Worm (Caenorhabditis elegans) whole organism, L1 larva: ENCODE results near the gene srz-6.

Source experiments
- Y116A8C.19 ChIP-seq: sonication (generic microtip); optimal IDR thresholded peaks from 2 replicates; lab custom pipeline; 2016; ENCODE audit warnings: missing compliant biosample characterization, missing genetic modification characterization, borderline replicate concordance
- efl-1 ChIP-seq, 4 experiments: fragments of 150-350 bp; optimal IDR thresholded peaks in 3 of 4; peaks in 1 of 4; 1 replicate in 1 of 4; 2 replicates in 3 of 4; lab custom pipeline; 2014; ENCODE audit warnings: missing biosample characterization in 2 of 4, missing genetic modification characterization in 2 of 4, missing genetic modification reagents in 2 of 4
- egl-13 ChIP-seq: sonication (generic microtip); optimal IDR thresholded peaks from 2 replicates; lab custom pipeline; 2016; ENCODE audit warnings: missing genotype, missing genetic modification reagents, missing genetic modification characterization, missing compliant biosample characterization
- elt-3 ChIP-seq, 6 experiments: fragments of 150-350 bp in 1 of 6; sonication (generic microtip); optimal IDR thresholded peaks; 2 replicates each; lab custom pipeline; 2017 to 2018; ENCODE audit warnings: missing biosample characterization in 6 of 6, missing genetic modification characterization in 6 of 6, inconsistent platforms in 1 of 6
- grh-1 ChIP-seq: fragments of 200-800 bp; sonication (Bioruptor generic); IDR thresholded peaks from 2 replicates; pipeline ENCODE4 v1.3.6; 2022; ENCODE audit warnings: missing genetic modification reagents, missing genetic modification characterization, missing compliant biosample characterization
- lin-35 ChIP-seq, 2 experiments: fragments of 150-350 bp; optimal IDR thresholded peaks; 2 replicates each; lab custom pipeline; 2014; ENCODE audit warnings: missing biosample characterization in 2 of 2, missing genetic modification characterization in 2 of 2, missing genetic modification reagents in 2 of 2
- lsy-2 ChIP-seq, 2 experiments: fragments of 150-350 bp; optimal IDR thresholded peaks; 2 replicates each; lab custom pipeline; 2014; ENCODE audit warnings: missing biosample characterization in 2 of 2, missing genetic modification characterization in 2 of 2
- mdl-1 ChIP-seq, 2 experiments: fragments of 150-350 bp; optimal IDR thresholded peaks; 2 replicates each; lab custom pipeline; 2014 to 2017; ENCODE audit warnings: missing biosample characterization in 2 of 2, missing genetic modification characterization in 2 of 2, inconsistent platforms in 1 of 2
- nhr-12 ChIP-seq: sonication (generic microtip); optimal IDR thresholded peaks from 2 replicates; lab custom pipeline; 2017; ENCODE audit warnings: missing biosample characterization, missing genetic modification characterization
- nhr-20 ChIP-seq: sonication (generic microtip); optimal IDR thresholded peaks from 2 replicates; lab custom pipeline; 2016; ENCODE audit warnings: mild to moderate bottlenecking, missing genetic modification characterization, missing compliant biosample characterization
- skn-1 ChIP-seq: fragments of 150-350 bp; optimal IDR thresholded peaks from 2 replicates; lab custom pipeline; 2014; ENCODE audit warnings: missing biosample characterization, missing genetic modification characterization
- snpc-4 ChIP-seq: fragments of 150-350 bp; optimal IDR thresholded peaks from 2 replicates; lab custom pipeline; 2014; ENCODE audit warnings: missing biosample characterization, missing genetic modification characterization
- vab-15 ChIP-seq: sonication (generic microtip); optimal IDR thresholded peaks from 2 replicates; lab custom pipeline; 2017; ENCODE audit warnings: missing genotype, mild to moderate bottlenecking, missing genetic modification characterization, missing compliant biosample characterization

DNA sequence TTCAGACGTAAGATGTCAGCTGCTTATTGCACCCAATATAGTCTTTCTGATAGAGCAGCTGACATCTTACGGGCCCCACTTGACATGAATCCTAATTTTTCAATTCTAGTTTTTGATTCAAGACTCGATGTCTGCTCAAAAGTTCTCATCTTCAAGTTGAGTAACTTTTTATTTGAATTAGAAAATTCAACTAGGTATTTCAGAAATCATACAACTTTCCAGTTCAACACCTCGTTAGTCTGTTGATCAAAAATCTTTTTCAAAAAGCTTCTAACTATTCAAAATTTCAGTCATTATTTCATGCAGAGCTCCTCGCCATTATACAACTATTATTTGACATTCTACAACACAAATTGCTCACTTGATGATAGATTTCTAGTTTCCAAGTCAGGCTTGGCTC, 19.8 kb downstream of the srz-6 start, which contains the start of gene srh-73:
- TF ChIP-seq vab-15 (no peak), lin-35 (GFP tag; optimal IDR thresholded peaks at IDR 0.05; lab: Kevin White, UChicago) (no peak), lsy-2 (tag; optimal IDR thresholded peaks at IDR 0.05; lab: Kevin White, UChicago) (no peak), nhr-12 (tag; lab: Kevin White, UChicago) (no peak), elt-3 (tag; optimal IDR thresholded peaks at IDR 0.05; lab: Kevin White, UChicago) (no peak), Y116A8C.19 (tag; lab: Kevin White, UChicago) (no peak), snpc-4 (tag; lab: Kevin White, UChicago) (no peak), grh-1 (no peak), nhr-20 (no peak), egl-13 (tag; lab: Kevin White, UChicago) (no peak), efl-1 (optimal IDR thresholded peaks at IDR 0.05; lab: Kevin White, UChicago) (no peak), efl-1 (GFP tag; optimal IDR thresholded peaks at IDR 0.05 in 1 of 2; lab: Kevin White, UChicago) (no peak), skn-1 (tag; lab: Kevin White, UChicago) (no peak), mdl-1 (tag; optimal IDR thresholded peaks at IDR 0.05; lab: Kevin White, UChicago) (no peak)
